Fruit fly (Drosophila melanogaster): ENCODE data around the gene Taf12.

Taf12 gene

dm6 chr3R:11649449-11649848, 30.0 kb downstream of the Taf12 start (continued):
- TF ChIP-seq CG9727 (GFP tag; optimal IDR thresholded peaks at IDR 0.05) (peak; percentile 89), CG31365 (tag; optimal IDR thresholded peaks at IDR 0.05) (peak; percentile 84), Vsx1 (GFP tag; optimal IDR thresholded peaks at IDR 0.05) (peak; percentile 80), GATAe (GFP tag; conservative IDR thresholded peaks at IDR 0.05) (peak; percentile 67; the same call in 1 of the 2 replicates), zfh2 (GFP tag; optimal IDR thresholded peaks at IDR 0.05) (peak; percentile 98), Poxn (GFP tag; IDR thresholded peaks at IDR 0.05) (peak; percentile 96), Nf-YC (tag; optimal IDR thresholded peaks at IDR 0.05) (peak; percentile 88), CG11093 (GFP tag; IDR thresholded peaks at IDR 0.05) (peak; percentile 95), bsh (GFP tag; optimal IDR thresholded peaks at IDR 0.05) (peak in 1 of 2 experiments; percentile 87), emc (GFP tag; optimal IDR thresholded peaks at IDR 0.05) (peak; percentile 94), Deaf1 (tag; optimal IDR thresholded peaks at IDR 0.05) (peak; percentile 51), Asciz (GFP tag; optimal IDR thresholded peaks at IDR 0.05) (peak; percentile 89), pho (GFP tag; optimal IDR thresholded peaks at IDR 0.05) (peak; percentile 97), inv (GFP tag; IDR thresholded peaks at IDR 0.05; ENCODE audit: partially characterized antibody) (no peak), gce (GFP tag; IDR thresholded peaks at IDR 0.05) (peak; percentile 91; the same call in 2 of the 3 replicates), prd (optimal IDR thresholded peaks at IDR 0.05) (no peak), prd (GFP tag; IDR thresholded peaks at IDR 0.05) (peak; percentile 98), CG17186 (GFP tag; optimal IDR thresholded peaks at IDR 0.05) (peak; percentile 34), CG15601 (tag; optimal IDR thresholded peaks at IDR 0.05) (peak; percentile 63), gem (tag; optimal IDR thresholded peaks at IDR 0.05) (peak; percentile 96), E2f2 (GFP tag; IDR thresholded peaks at IDR 0.05) (peak; percentile 80), mam (GFP tag; optimal IDR thresholded peaks at IDR 0.05) (peak; percentile 99), CG5953 (GFP tag; IDR thresholded peaks at IDR 0.05) (peak; percentile 95), CG30431 (GFP tag; optimal IDR thresholded peaks at IDR 0.05) (peak; percentile 86), B-H1 (GFP tag; IDR thresholded peaks at IDR 0.05) (peak; percentile 95), D19B (GFP tag; optimal IDR thresholded peaks at IDR 0.05) (peak; percentile 90), CG3163 (GFP tag; optimal IDR thresholded peaks at IDR 0.05) (peak; percentile 88), chif (GFP tag; optimal IDR thresholded peaks at IDR 0.05) (peak; percentile 95 to 96), BEAF-32 (GFP tag; optimal IDR thresholded peaks at IDR 0.05) (peak; percentile 9), Taf1 (GFP tag; IDR thresholded peaks at IDR 0.05) (peak; percentile 97), gcm2 (GFP tag; optimal IDR thresholded peaks at IDR 0.05) (peak; percentile 96), Dref (GFP tag; IDR thresholded peaks at IDR 0.05) (peak; percentile 46; the same call in 1 of the 2 replicates), CG31388 (GFP tag; optimal IDR thresholded peaks at IDR 0.05) (peak; percentile 94), Opbp (GFP tag; IDR thresholded peaks at IDR 0.05; ENCODE audit: partially characterized antibody) (no peak), ftz-f1 (GFP tag; optimal IDR thresholded peaks at IDR 0.05) (peak; percentile 63), ac (GFP tag; optimal IDR thresholded peaks at IDR 0.05) (peak; percentile 14), dpn (GFP tag; optimal IDR thresholded peaks at IDR 0.05) (peak; percentile 98), pzg (GFP tag; optimal IDR thresholded peaks at IDR 0.05) (peak; percentile 19), luna (GFP tag; optimal IDR thresholded peaks at IDR 0.05) (peak; percentile 97), fru (optimal IDR thresholded peaks at IDR 0.05) (no peak), insv (GFP tag; optimal IDR thresholded peaks at IDR 0.05) (no peak), CG10321 (GFP tag; IDR thresholded peaks at IDR 0.05) (peak; percentile 82), E2f1 (GFP tag; IDR thresholded peaks at IDR 0.05) (peak; percentile 97), CG15479 (GFP tag; optimal IDR thresholded peaks at IDR 0.05) (no peak), CkIIα-i1 (GFP tag; IDR thresholded peaks at IDR 0.05) (peak; percentile 93), slbo (GFP tag; IDR thresholded peaks at IDR 0.05) (peak; percentile 99), Hsf (GFP tag; optimal IDR thresholded peaks at IDR 0.05) (peak; percentile 97), vfl (GFP tag; optimal IDR thresholded peaks at IDR 0.05) (peak; percentile 97), Neu2 (GFP tag; optimal IDR thresholded peaks at IDR 0.05; ENCODE audit: borderline replicate concordance) (peak; percentile 77), CG13123 (GFP tag; optimal IDR thresholded peaks at IDR 0.05) (peak; percentile 91), CG43689 (GFP tag; IDR thresholded peaks at IDR 0.05) (peak; percentile 95), lab (GFP tag; optimal IDR thresholded peaks at IDR 0.05) (peak; percentile 98)

Measured in whole organism, embryonic.